Fruit fly (Drosophila melanogaster): Measurements from ENCODE around the gene CG14864.

Gene CG14864

DNA sequence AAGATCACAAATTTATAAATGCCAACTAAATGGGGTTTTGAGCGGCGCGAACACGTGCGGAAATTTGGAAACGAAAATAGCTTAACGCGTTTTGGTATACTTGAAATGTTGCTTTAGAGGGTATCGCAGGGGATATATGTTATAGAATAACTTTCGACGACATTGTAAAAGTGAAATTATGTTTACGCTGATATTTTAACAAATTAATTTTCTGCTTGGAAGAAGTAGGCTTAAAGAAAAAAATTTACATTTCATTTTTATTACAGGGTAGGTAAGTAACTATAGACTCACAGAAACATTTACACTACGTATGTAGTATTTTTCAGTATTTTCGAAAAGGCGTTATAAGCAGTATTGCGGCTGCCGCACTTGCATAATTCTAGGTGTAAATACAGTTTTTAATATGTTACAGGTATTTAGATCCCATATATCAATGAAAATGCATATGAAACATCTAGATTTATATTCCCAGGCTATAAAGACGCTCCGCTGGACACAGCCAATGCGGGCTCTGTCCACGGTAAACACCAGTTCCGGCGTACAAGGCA, 38.9 kb downstream of the CG14864 start, which contains the start of the genes Art3 and mRpS10 (continued):
- peak; percentile 100 for TF ChIP-seq CG8944 (GFP tag; optimal IDR thresholded peaks at IDR 0.05)
- TF ChIP-seq ind (GFP tag; optimal IDR thresholded peaks at IDR 0.05) = peak; percentile 100
- TF ChIP-seq Blimp-1 (GFP tag; optimal IDR thresholded peaks at IDR 0.05) = peak; percentile 99
- TF ChIP-seq Hr39 (optimal IDR thresholded peaks at IDR 0.05) = no peak
- TF ChIP-seq sug (tag; optimal IDR thresholded peaks at IDR 0.05) = peak; percentile 100
- peak; percentile 100 for TF ChIP-seq Xbp1 (GFP tag; optimal IDR thresholded peaks at IDR 0.05)
- TF ChIP-seq hbn (GFP tag; IDR thresholded peaks at IDR 0.05; ENCODE audit: partially characterized antibody) = peak; percentile 47
- TF ChIP-seq slou (GFP tag; optimal IDR thresholded peaks at IDR 0.05) = peak; percentile 100
- no peak for TF ChIP-seq ato (GFP tag; IDR thresholded peaks at IDR 0.05; ENCODE audit: partially characterized antibody)
- TF ChIP-seq cato (GFP tag; optimal IDR thresholded peaks at IDR 0.05; ENCODE audit: borderline replicate concordance) = peak; percentile 100
- peak; percentile 100 for TF ChIP-seq CG13624 (GFP tag; optimal IDR thresholded peaks at IDR 0.05)
- peak; percentile 94 for TF ChIP-seq CG2116 (GFP tag; optimal IDR thresholded peaks at IDR 0.05)
- peak; percentile 99 for TF ChIP-seq CG9215 (GFP tag; IDR thresholded peaks at IDR 0.05)
- TF ChIP-seq CG31388 (GFP tag; optimal IDR thresholded peaks at IDR 0.05) = peak; percentile 100
- TF ChIP-seq so (GFP tag; IDR thresholded peaks at IDR 0.05) = peak; percentile 100
- peak; percentile 100 for TF ChIP-seq ems (GFP tag; optimal IDR thresholded peaks at IDR 0.05)
- TF ChIP-seq tin (GFP tag; optimal IDR thresholded peaks at IDR 0.05) = peak; percentile 100
- TF ChIP-seq scrt (GFP tag; optimal IDR thresholded peaks at IDR 0.05) = peak; percentile 99
- TF ChIP-seq ken (GFP tag; IDR thresholded peaks at IDR 0.05) = peak; percentile 100
- TF ChIP-seq en (GFP tag; optimal IDR thresholded peaks at IDR 0.05) = peak; percentile 100
- peak; percentile 98 for TF ChIP-seq CG17186 (GFP tag; optimal IDR thresholded peaks at IDR 0.05)
- TF ChIP-seq CG9817 (tag; optimal IDR thresholded peaks at IDR 0.05) = peak; percentile 100
- TF ChIP-seq grau (tag; optimal IDR thresholded peaks at IDR 0.05) = peak; percentile 100
- TF ChIP-seq kah (GFP tag; optimal IDR thresholded peaks at IDR 0.05) = peak; percentile 99
- TF ChIP-seq bowl (GFP tag; IDR thresholded peaks at IDR 0.05) = peak; percentile 99
- peak; percentile 100 for TF ChIP-seq Atf3 (GFP tag; optimal IDR thresholded peaks at IDR 0.05)
- peak; percentile 99 for TF ChIP-seq CG15601 (tag; optimal IDR thresholded peaks at IDR 0.05)
- TF ChIP-seq CG2129 (GFP tag; IDR thresholded peaks at IDR 0.05; ENCODE audit: partially characterized antibody) = no peak
- TF ChIP-seq CG11723 (GFP tag; optimal IDR thresholded peaks at IDR 0.05) = peak; percentile 99
- TF ChIP-seq ash1 (GFP tag; optimal IDR thresholded peaks at IDR 0.05) = peak; percentile 99
- TF ChIP-seq CG8478 (optimal IDR thresholded peaks at IDR 0.05) = no peak
- TF ChIP-seq CHES-1-like (GFP tag; optimal IDR thresholded peaks at IDR 0.05) = peak; percentile 100
- TF ChIP-seq CG7928 (GFP tag; optimal IDR thresholded peaks at IDR 0.05) = peak; percentile 89
- peak; percentile 100 for TF ChIP-seq Med (GFP tag)
- TF ChIP-seq CG2199 (GFP tag; IDR thresholded peaks at IDR 0.05) = peak; percentile 100
- peak; percentile 100 for TF ChIP-seq CG2202 (tag; optimal IDR thresholded peaks at IDR 0.05)
- peak; percentile 100 for TF ChIP-seq zfh1 (GFP tag; IDR thresholded peaks at IDR 0.05)
- peak; percentile 97 for TF ChIP-seq Kr (GFP tag; optimal IDR thresholded peaks at IDR 0.05)
- peak; percentile 100 for TF ChIP-seq gcm (GFP tag; optimal IDR thresholded peaks at IDR 0.05)
- TF ChIP-seq klu (GFP tag; IDR thresholded peaks at IDR 0.05) = peak; percentile 100
- TF ChIP-seq CG7745 (tag; optimal IDR thresholded peaks at IDR 0.05) = peak; percentile 99
- TF ChIP-seq CG16779 (GFP tag; IDR thresholded peaks at IDR 0.05) = peak; percentile 100
- TF ChIP-seq CG18764 (GFP tag; optimal IDR thresholded peaks at IDR 0.05) = peak; percentile 100
- peak; percentile 100 for TF ChIP-seq Asciz (GFP tag; optimal IDR thresholded peaks at IDR 0.05)
- TF ChIP-seq da (GFP tag; optimal IDR thresholded peaks at IDR 0.05) = peak; percentile 100
- TF ChIP-seq Ets65A (GFP tag) = peak; percentile 100
- TF ChIP-seq CG6791 (GFP tag; IDR thresholded peaks at IDR 0.05; ENCODE audit: partially characterized antibody) = no peak
- TF ChIP-seq Hr3 (GFP tag; optimal IDR thresholded peaks at IDR 0.05) = peak; percentile 100
- TF ChIP-seq gro (GFP tag; optimal IDR thresholded peaks at IDR 0.05) = peak; percentile 100
- peak; percentile 100 for TF ChIP-seq Antp (GFP tag; optimal IDR thresholded peaks at IDR 0.05)
- TF ChIP-seq CG11504 (tag; optimal IDR thresholded peaks at IDR 0.05) = peak; percentile 99

Data from whole organism, embryonic.